Worm (Caenorhabditis elegans) whole organism, L3 larva: ENCODE results near the gene C49F8.3.

Experiments
- ZK546.5 ChIP-seq: sonication (generic microtip); optimal IDR thresholded peaks from 2 replicates; lab custom pipeline; 2017; ENCODE audit warnings: missing biosample characterization, missing genetic modification characterization
- ama-1 ChIP-seq: fragments of 150-350 bp; optimal IDR thresholded peaks from 2 replicates; lab custom pipeline; 2018
- ceh-16 ChIP-seq: sonication (generic microtip); optimal IDR thresholded peaks from 2 replicates; lab custom pipeline; 2017; ENCODE audit warnings: missing biosample characterization, missing genetic modification characterization
- ceh-28 ChIP-seq: fragments of 150-350 bp; optimal IDR thresholded peaks from 2 replicates; lab custom pipeline; 2014; ENCODE audit warnings: missing biosample characterization, missing genetic modification reagents, missing genetic modification characterization
- ceh-82 ChIP-seq: fragments of 150-350 bp; optimal IDR thresholded peaks from 2 replicates; lab custom pipeline; 2014; ENCODE audit warnings: missing biosample characterization, missing genetic modification characterization
- egl-27 ChIP-seq: sonication (generic microtip); optimal IDR thresholded peaks from 4 replicates; lab custom pipeline; 2017; ENCODE audit warnings: missing biosample characterization, missing genetic modification reagents, missing genetic modification characterization
- egl-5 ChIP-seq: fragments of 150-350 bp; optimal IDR thresholded peaks from 2 replicates; lab custom pipeline; 2017; ENCODE audit warnings: missing biosample characterization, missing genetic modification reagents, missing genetic modification characterization, inconsistent platforms
- elt-1 ChIP-seq: fragments of 150-350 bp; optimal IDR thresholded peaks from 2 replicates; lab custom pipeline; 2014; ENCODE audit warnings: missing biosample characterization, missing genetic modification characterization
- elt-2 ChIP-seq: sonication (generic microtip); optimal IDR thresholded peaks from 2 replicates; lab custom pipeline; 2016; ENCODE audit warnings: missing genetic modification reagents, mild to moderate bottlenecking, missing genetic modification characterization, missing compliant biosample characterization
- elt-3 ChIP-seq, 3 experiments: fragments of 150-350 bp in 1 of 3; sonication (generic microtip) in 2 of 3; optimal IDR thresholded peaks; 2 replicates in 2 of 3; 4 replicates in 1 of 3; lab custom pipeline; 2014 to 2017; ENCODE audit warnings: missing biosample characterization in 3 of 3, missing genetic modification characterization in 3 of 3
- eor-1 ChIP-seq, 2 experiments: fragments of 150-350 bp; optimal IDR thresholded peaks; 2 replicates each; lab custom pipeline; 2014 to 2018; ENCODE audit warnings: missing biosample characterization in 2 of 2, missing genetic modification characterization in 2 of 2
- fkh-10 ChIP-seq: sonication (generic microtip); optimal IDR thresholded peaks from 2 replicates; lab custom pipeline; 2017; ENCODE audit warnings: missing biosample characterization, missing genetic modification reagents, missing genetic modification characterization
- fkh-2 ChIP-seq: fragments of 150-350 bp; optimal IDR thresholded peaks from 2 replicates; lab custom pipeline; 2014; ENCODE audit warnings: missing biosample characterization, missing genetic modification reagents, missing genetic modification characterization
- fos-1 ChIP-seq: fragments of 150-350 bp; optimal IDR thresholded peaks from 2 replicates; lab custom pipeline; 2014; ENCODE audit warnings: missing biosample characterization, missing genetic modification characterization
- hmg-11 ChIP-seq: sonication (generic microtip); optimal IDR thresholded peaks from 2 replicates; lab custom pipeline; 2016; ENCODE audit warnings: missing genetic modification characterization, missing compliant biosample characterization
- jun-1 ChIP-seq: fragments of 150-350 bp; optimal IDR thresholded peaks from 2 replicates; lab custom pipeline; 2014; ENCODE audit warnings: missing biosample characterization, missing genetic modification reagents, missing genetic modification characterization
- lin-15B ChIP-seq: fragments of 150-350 bp; optimal IDR thresholded peaks from 2 replicates; lab custom pipeline; 2014; ENCODE audit warnings: missing biosample characterization, missing genetic modification characterization
- lin-39 ChIP-seq: fragments of 150-350 bp; optimal IDR thresholded peaks from 2 replicates; lab custom pipeline; 2018; ENCODE audit warnings: missing biosample characterization, missing genetic modification reagents, missing genetic modification characterization
- lsy-12 ChIP-seq: sonication (generic microtip); optimal IDR thresholded peaks from 2 replicates; lab custom pipeline; 2016; ENCODE audit warnings: mild to moderate bottlenecking, missing genetic modification characterization, missing compliant biosample characterization
- mdl-1 ChIP-seq: fragments of 150-350 bp; optimal IDR thresholded peaks from 2 replicates; lab custom pipeline; 2014; ENCODE audit warnings: missing biosample characterization, missing genetic modification characterization
- mml-1 ChIP-seq: fragments of 150-350 bp; sonication (generic microtip); optimal IDR thresholded peaks from 3 replicates; lab custom pipeline; 2014; ENCODE audit warnings: missing biosample characterization, missing genetic modification characterization
- nfya-1 ChIP-seq: sonication (generic microtip); optimal IDR thresholded peaks from 2 replicates; lab custom pipeline; 2017; ENCODE audit warnings: missing genetic modification characterization, mild to moderate bottlenecking, missing compliant biosample characterization, antibody characterized with exemption, moderate library complexity; ENCODE audit not compliant: insufficient read depth
- nhr-11 ChIP-seq: fragments of 150-350 bp; optimal IDR thresholded peaks from 2 replicates; lab custom pipeline; 2014; ENCODE audit warnings: missing biosample characterization, missing genetic modification characterization
- nhr-12 ChIP-seq: fragments of 150-350 bp; optimal IDR thresholded peaks from 2 replicates; lab custom pipeline; 2014; ENCODE audit warnings: missing biosample characterization, missing genetic modification characterization
- nhr-23 ChIP-seq: fragments of 150-350 bp; optimal IDR thresholded peaks from 2 replicates; lab custom pipeline; 2014; ENCODE audit warnings: missing biosample characterization, missing genetic modification reagents, missing genetic modification characterization
- nhr-25 ChIP-seq: sonication (generic microtip); optimal IDR thresholded peaks from 2 replicates; lab custom pipeline; 2017; ENCODE audit warnings: missing biosample characterization, missing genetic modification characterization
- nhr-28 ChIP-seq: fragments of 150-350 bp; optimal IDR thresholded peaks from 2 replicates; lab custom pipeline; 2014; ENCODE audit warnings: missing biosample characterization, missing genetic modification characterization
- nhr-43 ChIP-seq: sonication (generic microtip); optimal IDR thresholded peaks from 2 replicates; lab custom pipeline; 2016; ENCODE audit warnings: mild to moderate bottlenecking, missing genetic modification characterization, missing compliant biosample characterization; ENCODE audit not compliant: poor library complexity, severe bottlenecking
- nhr-67 ChIP-seq: fragments of 150-350 bp; optimal IDR thresholded peaks from 2 replicates; lab custom pipeline; 2014; ENCODE audit warnings: missing biosample characterization, missing genetic modification characterization
- nhr-76 ChIP-seq: fragments of 150-350 bp; sonication (generic microtip); optimal IDR thresholded peaks from 5 replicates; lab custom pipeline; 2014; ENCODE audit warnings: missing biosample characterization, missing genetic modification characterization
- pha-4 ChIP-seq: fragments of 150-350 bp; optimal IDR thresholded peaks from 2 replicates; lab custom pipeline; 2014; ENCODE audit warnings: missing biosample characterization, missing genetic modification reagents, missing genetic modification characterization
- pqm-1 ChIP-seq: fragments of 150-350 bp; optimal IDR thresholded peaks from 2 replicates; lab custom pipeline; 2017; ENCODE audit warnings: missing biosample characterization, missing genetic modification characterization, inconsistent platforms
- skn-1 ChIP-seq: fragments of 150-350 bp; optimal IDR thresholded peaks from 2 replicates; lab custom pipeline; 2014; ENCODE audit warnings: missing biosample characterization, missing genetic modification characterization
- tbx-2 ChIP-seq: sonication (generic microtip); optimal IDR thresholded peaks from 2 replicates; lab custom pipeline; 2016; ENCODE audit warnings: mild to moderate bottlenecking, missing genetic modification characterization, missing compliant biosample characterization
- unc-39 ChIP-seq: sonication (generic microtip); optimal IDR thresholded peaks from 4 replicates; lab custom pipeline; 2017; ENCODE audit warnings: missing biosample characterization, missing genetic modification characterization
- zag-1 ChIP-seq: fragments of 150-350 bp; optimal IDR thresholded peaks from 2 replicates; lab custom pipeline; 2014; ENCODE audit warnings: missing biosample characterization, missing genetic modification characterization
- ztf-4 ChIP-seq: fragments of 150-350 bp; optimal IDR thresholded peaks from 2 replicates; lab custom pipeline; 2014; ENCODE audit warnings: missing biosample characterization, missing genetic modification characterization

C49F8.3 gene

ce11 chrX:13354672-13355407 is 32.5 kb downstream of the C49F8.3 start (continued):
- no peak for TF ChIP-seq fos-1 (tag; lab: Kevin White, UChicago)

- TF ChIP-seq ZK546.5 (tag; lab: Kevin White, UChicago): no peak
- TF ChIP-seq nhr-28 (tag; lab: Kevin White, UChicago): no peak
- TF ChIP-seq fkh-2 (tag; lab: Kevin White, UChicago): no peak
- peak; percentile 67 for TF ChIP-seq lsy-12 (tag; lab: Kevin White, UChicago)
- TF ChIP-seq elt-2 (tag; lab: Kevin White, UChicago): peak; percentile 82
- TF ChIP-seq unc-39: no peak
- TF ChIP-seq tbx-2 (tag; lab: Kevin White, UChicago): peak; percentile 44
- peak; percentile 82 for TF ChIP-seq nhr-25
- TF ChIP-seq elt-3 (tag; optimal IDR thresholded peaks at IDR 0.05; lab: Kevin White, UChicago): peak in 1 of 3 experiments; percentile 26
- peak; percentile 85 for TF ChIP-seq mml-1 (tag; lab: Kevin White, UChicago)
- TF ChIP-seq nfya-1: peak; percentile 39
- TF ChIP-seq eor-1 (tag; optimal IDR thresholded peaks at IDR 0.05; lab: Kevin White, UChicago): no peak
- peak; percentile 33 for TF ChIP-seq mdl-1 (tag; lab: Kevin White, UChicago)
- no peak for TF ChIP-seq ceh-82 (tag; lab: Kevin White, UChicago)
- peak; percentile 89 for TF ChIP-seq nhr-23
- no peak for TF ChIP-seq ceh-16 (tag; lab: Kevin White, UChicago)
- TF ChIP-seq egl-5 (tag; lab: Kevin White, UChicago): peak; percentile 43
- TF ChIP-seq pha-4: peak; percentile 75
- TF ChIP-seq jun-1 (tag; lab: Kevin White, UChicago): peak; percentile 93
- TF ChIP-seq fos-1 (tag; lab: Kevin White, UChicago): peak; percentile 40
- TF ChIP-seq lin-39 (tag; lab: Kevin White, UChicago): peak; percentile 43
- TF ChIP-seq egl-27 (tag; lab: Kevin White, UChicago): peak; percentile 13
- TF ChIP-seq ceh-28 (tag; lab: Kevin White, UChicago): peak; percentile 6
- peak; percentile 84 for TF ChIP-seq pqm-1
- no peak for TF ChIP-seq elt-1
- no peak for TF ChIP-seq skn-1 (tag; lab: Kevin White, UChicago)
- peak; percentile 32 for TF ChIP-seq ama-1 (lab: Kevin White, UChicago)
- TF ChIP-seq nhr-76 (tag; lab: Kevin White, UChicago): peak; percentile 49
- TF ChIP-seq nhr-43 (tag; lab: Kevin White, UChicago): peak; percentile 96
- peak; percentile 52 for TF ChIP-seq nhr-11 (tag; lab: Kevin White, UChicago)
- TF ChIP-seq, all 47 proteins: peak for 21
Observed at ce11 chrX:13353530-13353929, 33.8 kb downstream of the C49F8.3 start.

- TF ChIP-seq pha-4 (peak; percentile 7), pqm-1 (peak; percentile 42), elt-2 (tag; lab: Kevin White, UChicago) (peak; percentile 13), egl-5 (tag; lab: Kevin White, UChicago) (no peak), hmg-11 (tag; lab: Kevin White, UChicago) (no peak), lin-15B (tag; lab: Kevin White, UChicago) (no peak), nhr-43 (tag; lab: Kevin White, UChicago) (peak; percentile 7)
- TF ChIP-seq, all 47 proteins: peak for 4
Observed at ce11 chrX:13352164-13352563, 35.2 kb downstream of the C49F8.3 start.

- TF ChIP-seq ceh-28 (tag; lab: Kevin White, UChicago): no peak
- TF ChIP-seq fkh-10: no peak
- peak; percentile 59 for TF ChIP-seq pha-4
- no peak for TF ChIP-seq jun-1 (tag; lab: Kevin White, UChicago)
- TF ChIP-seq pqm-1: peak; percentile 62
- TF ChIP-seq lsy-12 (tag; lab: Kevin White, UChicago): no peak
- TF ChIP-seq nhr-11 (tag; lab: Kevin White, UChicago): peak; percentile 76
- no peak for TF ChIP-seq eor-1 (tag; optimal IDR thresholded peaks at IDR 0.05; lab: Kevin White, UChicago)
- no peak for TF ChIP-seq ztf-4 (tag; lab: Kevin White, UChicago)
- no peak for TF ChIP-seq hmg-11 (tag; lab: Kevin White, UChicago)
- no peak for TF ChIP-seq nhr-28 (tag; lab: Kevin White, UChicago)
- TF ChIP-seq ama-1 (lab: Kevin White, UChicago): peak; percentile 61
- TF ChIP-seq lin-39 (tag; lab: Kevin White, UChicago): peak; percentile 8
- no peak for TF ChIP-seq nhr-12 (tag; lab: Kevin White, UChicago)
- no peak for TF ChIP-seq nhr-67
- TF ChIP-seq mml-1 (tag; lab: Kevin White, UChicago): peak; percentile 21
- TF ChIP-seq elt-2 (tag; lab: Kevin White, UChicago): peak; percentile 75
- peak; percentile 44 for TF ChIP-seq nfya-1
- TF ChIP-seq unc-39: no peak
- no peak for TF ChIP-seq zag-1 (tag; lab: Kevin White, UChicago)
- TF ChIP-seq lin-15B (tag; lab: Kevin White, UChicago): no peak
- peak in 1 of 3 experiments; percentile 0 for TF ChIP-seq elt-3 (tag; optimal IDR thresholded peaks at IDR 0.05; lab: Kevin White, UChicago)
- no peak for TF ChIP-seq fos-1 (tag; lab: Kevin White, UChicago)
- peak; percentile 34 for TF ChIP-seq nhr-23
- peak; percentile 73 for TF ChIP-seq nhr-43 (tag; lab: Kevin White, UChicago)
- TF ChIP-seq, all 47 proteins: peak for 11
Observed at ce11 chrX:13350804-13351747, 36.3 kb downstream of the C49F8.3 start, which contains the start of gene mxl-3. Gene mxl-3, minus strand, starts transcription at chrX:13350804.
